Fruit fly (Drosophila melanogaster) whole organism, embryonic: ENCODE data around the gene Prp18.

ENCODE experiments used
- Abd-B ChIP-seq: fragments of 200-800 bp; sonication (Bioruptor generic); optimal IDR thresholded peaks from 2 replicates; lab custom pipeline; 2018; ENCODE audit warnings: missing biosample characterization, mild to moderate bottlenecking, missing genetic modification characterization, moderate library complexity
- Bteb2 ChIP-seq: fragments of 200-800 bp; sonication (Bioruptor generic); optimal IDR thresholded peaks from 2 replicates; lab custom pipeline; 2016; ENCODE audit warnings: missing biosample characterization, missing genetic modification characterization
- CG10147 ChIP-seq: fragments of 200-800 bp; sonication (Bioruptor generic); optimal IDR thresholded peaks from 2 replicates; lab custom pipeline; 2019; ENCODE audit warnings: missing biosample characterization, mild to moderate bottlenecking, missing genetic modification characterization, moderate library complexity
- CG10274 ChIP-seq: fragments of 200-800 bp; sonication (Bioruptor generic); optimal IDR thresholded peaks from 3 replicates; lab custom pipeline; 2017; ENCODE audit warnings: missing biosample characterization, mild to moderate bottlenecking, missing genetic modification characterization
- CG10321 ChIP-seq: fragments of 200-800 bp; sonication (Bioruptor generic); IDR thresholded peaks from 2 replicates; pipeline ENCODE4 v1.3.6; 2022; ENCODE audit warnings: missing biosample characterization, missing genetic modification characterization
- CG11504 ChIP-seq: fragments of 200-800 bp; sonication (Bioruptor generic); optimal IDR thresholded peaks from 3 replicates; lab custom pipeline; 2019; ENCODE audit warnings: missing biosample characterization, mild to moderate bottlenecking, missing genetic modification characterization, moderate library complexity
- CG11723 ChIP-seq: fragments of 200-800 bp; sonication (Bioruptor generic); optimal IDR thresholded peaks from 2 replicates; lab custom pipeline; 2017; ENCODE audit warnings: missing biosample characterization, mild to moderate bottlenecking, missing genetic modification characterization
- CG12744 ChIP-seq: fragments of 200-800 bp; sonication (Bioruptor generic); optimal IDR thresholded peaks from 2 replicates; lab custom pipeline; 2016; ENCODE audit warnings: missing biosample characterization, missing genetic modification characterization
- CG15073 ChIP-seq: fragments of 200-800 bp; sonication (Bioruptor generic); optimal IDR thresholded peaks from 2 replicates; lab custom pipeline; 2016; ENCODE audit warnings: missing biosample characterization, missing genetic modification characterization
- CG15514 ChIP-seq: fragments of 200-800 bp; sonication (Bioruptor generic); optimal IDR thresholded peaks from 3 replicates; lab custom pipeline; 2017; ENCODE audit warnings: missing biosample characterization, missing genetic modification characterization, mild to moderate bottlenecking, moderate library complexity, missing genetic modification reagents
- CG16813 ChIP-seq: fragments of 200-800 bp; sonication (Bioruptor generic); IDR thresholded peaks from 3 replicates; pipeline ENCODE4 v1.3.6; 2022; ENCODE audit warnings: missing biosample characterization, missing genetic modification characterization; ENCODE audit not compliant: partially characterized antibody
- CG17328 ChIP-seq: fragments of 200-800 bp; sonication (Bioruptor generic); IDR thresholded peaks from 2 replicates; pipeline ENCODE4 v1.3.6; 2022; ENCODE audit warnings: missing biosample characterization, missing genetic modification characterization
- CG42726 ChIP-seq: fragments of 200-800 bp; sonication (Bioruptor generic); IDR thresholded peaks from 2 replicates; pipeline ENCODE4 v1.3.6; 2022; ENCODE audit warnings: missing biosample characterization, missing genetic modification characterization; ENCODE audit not compliant: partially characterized antibody
- CG4424 ChIP-seq: fragments of 200-800 bp; sonication (Bioruptor generic); optimal IDR thresholded peaks from 3 replicates; lab custom pipeline; 2016; ENCODE audit warnings: missing biosample characterization, missing genetic modification characterization
- CG8359 ChIP-seq: fragments of 200-800 bp; sonication (Bioruptor generic); optimal IDR thresholded peaks from 2 replicates; lab custom pipeline; 2017; ENCODE audit warnings: missing biosample characterization, mild to moderate bottlenecking, missing genetic modification characterization, borderline replicate concordance
- Dad ChIP-seq: fragments of 200-800 bp; sonication (Bioruptor generic); optimal IDR thresholded peaks from 3 replicates; lab custom pipeline; 2016; ENCODE audit warnings: missing biosample characterization, missing genetic modification characterization
- Dfd ChIP-seq, 2 experiments: fragments of >200 bp; optimal IDR thresholded peaks; 2 replicates each; lab custom pipeline; 2017; ENCODE audit warnings: missing biosample characterization in 2 of 2, missing genetic modification characterization in 2 of 2
- Dp ChIP-seq: fragments of 200-800 bp; sonication (Bioruptor generic); optimal IDR thresholded peaks from 2 replicates; lab custom pipeline; 2018; ENCODE audit warnings: missing biosample characterization, mild to moderate bottlenecking, missing genetic modification characterization, moderate library complexity
- Dref ChIP-seq: fragments of 200-800 bp; sonication (Bioruptor generic); IDR thresholded peaks from 2 replicates; pipeline ENCODE4 v1.3.6; 2022; ENCODE audit warnings: missing biosample characterization, missing genetic modification characterization
- HHEX ChIP-seq: fragments of 200-800 bp; sonication (Bioruptor generic); optimal IDR thresholded peaks from 3 replicates; lab custom pipeline; 2017; ENCODE audit warnings: missing biosample characterization, mild to moderate bottlenecking, missing genetic modification characterization, missing genetic modification reagents
- Hr3 ChIP-seq: fragments of 200-800 bp; sonication (Bioruptor generic); optimal IDR thresholded peaks from 3 replicates; lab custom pipeline; 2016; ENCODE audit warnings: missing biosample characterization, missing genetic modification characterization
- Hr51 ChIP-seq, 2 experiments: fragments of 200-800 bp; sonication (Bioruptor generic); optimal IDR thresholded peaks; 2 replicates in 1 of 2; 3 replicates in 1 of 2; lab custom pipeline; 2016 to 2018; ENCODE audit warnings: missing biosample characterization in 2 of 2, missing genetic modification characterization in 2 of 2, mild to moderate bottlenecking in 1 of 2, moderate library complexity in 1 of 2
- NK7.1 ChIP-seq: fragments of 200-800 bp; sonication (Bioruptor generic); optimal IDR thresholded peaks from 3 replicates; lab custom pipeline; 2016; ENCODE audit warnings: missing biosample characterization, missing genetic modification characterization
- Oaz ChIP-seq: fragments of 200-800 bp; sonication (Bioruptor generic); IDR thresholded peaks from 2 replicates; pipeline ENCODE4 v1.3.6; 2022; ENCODE audit warnings: missing biosample characterization, missing genetic modification characterization
- Side ChIP-seq: fragments of 200-800 bp; sonication (Bioruptor generic); optimal IDR thresholded peaks from 2 replicates; lab custom pipeline; 2016; ENCODE audit warnings: missing biosample characterization, missing genetic modification characterization
- abd-A ChIP-seq: fragments of 200-800 bp; sonication (Bioruptor generic); optimal IDR thresholded peaks from 3 replicates; lab custom pipeline; 2019; ENCODE audit warnings: missing biosample characterization, mild to moderate bottlenecking, missing genetic modification characterization, moderate library complexity
- ac ChIP-seq: fragments of 200-800 bp; sonication (Bioruptor generic); optimal IDR thresholded peaks from 3 replicates; lab custom pipeline; 2017; ENCODE audit warnings: missing biosample characterization, mild to moderate bottlenecking, missing genetic modification characterization
- chm ChIP-seq: fragments of 200-800 bp; sonication (Bioruptor generic); IDR thresholded peaks from 2 replicates; pipeline ENCODE4 v1.3.6; 2022; ENCODE audit warnings: missing biosample characterization, missing genetic modification characterization
- ci ChIP-seq: fragments of 200-800 bp; sonication (Bioruptor generic); IDR thresholded peaks from 3 replicates; pipeline ENCODE4 v1.3.6; 2022; ENCODE audit warnings: missing biosample characterization, missing genetic modification characterization
- dan ChIP-seq: fragments of 200-800 bp; sonication (Bioruptor generic); IDR thresholded peaks from 2 replicates; pipeline ENCODE4 v1.3.6; 2022; ENCODE audit warnings: missing biosample characterization, missing genetic modification characterization
- dati ChIP-seq: fragments of 200-800 bp; sonication (Bioruptor generic); IDR thresholded peaks from 2 replicates; pipeline ENCODE4 v1.3.6; 2022; ENCODE audit warnings: missing biosample characterization, missing genetic modification characterization
- dm ChIP-seq: fragments of 200-800 bp; sonication (Bioruptor generic); optimal IDR thresholded peaks from 3 replicates; lab custom pipeline; 2016; ENCODE audit warnings: missing biosample characterization, missing genetic modification characterization
- dmrt11E ChIP-seq: fragments of 200-800 bp; sonication (Bioruptor generic); optimal IDR thresholded peaks from 3 replicates; lab custom pipeline; 2018; ENCODE audit warnings: missing biosample characterization, mild to moderate bottlenecking, missing genetic modification characterization, moderate library complexity
- ewg ChIP-seq: fragments of 200-800 bp; sonication (Bioruptor generic); optimal IDR thresholded peaks from 3 replicates; lab custom pipeline; 2017; ENCODE audit warnings: mild to moderate bottlenecking, missing biosample characterization, missing genetic modification reagents, missing genetic modification characterization
- fd102C ChIP-seq: fragments of 200-800 bp; sonication (Bioruptor generic); optimal IDR thresholded peaks from 2 replicates; lab custom pipeline; 2018; ENCODE audit warnings: missing biosample characterization, mild to moderate bottlenecking, missing genetic modification characterization, moderate library complexity
- fd96Cb ChIP-seq: fragments of 200-800 bp; sonication (Bioruptor generic); optimal IDR thresholded peaks from 2 replicates; lab custom pipeline; 2018; ENCODE audit warnings: missing biosample characterization, mild to moderate bottlenecking, missing genetic modification characterization, moderate library complexity
- gce ChIP-seq: fragments of 200-800 bp; sonication (Bioruptor generic); IDR thresholded peaks from 3 replicates; pipeline ENCODE4 v1.3.6; 2022; ENCODE audit warnings: missing biosample characterization, missing genetic modification characterization
- grau ChIP-seq: fragments of 200-800 bp; optimal IDR thresholded peaks from 3 replicates; lab custom pipeline; 2019; ENCODE audit warnings: missing biosample characterization, mild to moderate bottlenecking, missing genetic modification characterization, moderate library complexity
- hkb ChIP-seq, 2 experiments: fragments of 200-800 bp in 1 of 2; fragments of >200 bp in 1 of 2; sonication (Bioruptor generic) in 1 of 2; IDR thresholded peaks in 1 of 2; optimal IDR thresholded peaks in 1 of 2; 2 replicates each; pipeline versions ENCODE4 v1.3.6 to Lab custom; 2017 to 2022; ENCODE audit warnings: missing biosample characterization in 1 of 2, missing genetic modification characterization in 1 of 2
- knrl ChIP-seq: fragments of 200-800 bp; sonication (Bioruptor generic); IDR thresholded peaks from 3 replicates; pipeline ENCODE4 v1.3.6; 2022; ENCODE audit warnings: missing biosample characterization, missing genetic modification characterization; ENCODE audit not compliant: partially characterized antibody
- lilli ChIP-seq: fragments of 200-800 bp; sonication (Bioruptor generic); optimal IDR thresholded peaks from 3 replicates; lab custom pipeline; 2016; ENCODE audit warnings: missing biosample characterization, missing genetic modification characterization
- mirr ChIP-seq: fragments of 200-800 bp; sonication (Bioruptor generic); optimal IDR thresholded peaks from 3 replicates; lab custom pipeline; 2018; ENCODE audit warnings: missing biosample characterization, mild to moderate bottlenecking, missing genetic modification characterization
- otp ChIP-seq: fragments of 200-800 bp; sonication (Bioruptor generic); IDR thresholded peaks from 3 replicates; pipeline ENCODE4, ENCODE4 v1.3.6; 2022; ENCODE audit warnings: missing biosample characterization, missing genetic modification characterization
- pros ChIP-seq: fragments of 200-800 bp; sonication (Bioruptor generic); optimal IDR thresholded peaks from 3 replicates; lab custom pipeline; 2019; ENCODE audit warnings: missing biosample characterization, mild to moderate bottlenecking, missing genetic modification characterization, moderate library complexity
- ro ChIP-seq: fragments of 200-800 bp; sonication (Bioruptor generic); IDR thresholded peaks from 2 replicates; pipeline ENCODE4 v1.3.6; 2022; ENCODE audit warnings: missing biosample characterization, missing genetic modification characterization
- ssp ChIP-seq: fragments of 200-800 bp; sonication (Bioruptor generic); IDR thresholded peaks from 2 replicates; pipeline ENCODE4 v1.3.6; 2022; ENCODE audit warnings: missing biosample characterization, missing genetic modification characterization
- unc-4 ChIP-seq: fragments of 200-800 bp; sonication (Bioruptor generic); IDR thresholded peaks from 2 replicates; pipeline ENCODE4 v1.3.6; 2022; ENCODE audit warnings: missing biosample characterization, missing genetic modification characterization; ENCODE audit not compliant: partially characterized antibody
- vfl ChIP-seq: fragments of 200-800 bp; sonication (Bioruptor generic); optimal IDR thresholded peaks from 2 replicates; lab custom pipeline; 2016; ENCODE audit warnings: missing biosample characterization, missing genetic modification characterization
- vnd ChIP-seq: fragments of 200-800 bp; sonication (Bioruptor generic); IDR thresholded peaks from 3 replicates; pipeline ENCODE4 v1.3.6; 2022; ENCODE audit warnings: missing biosample characterization, missing genetic modification characterization; ENCODE audit not compliant: partially characterized antibody

Prp18 gene

DNA sequence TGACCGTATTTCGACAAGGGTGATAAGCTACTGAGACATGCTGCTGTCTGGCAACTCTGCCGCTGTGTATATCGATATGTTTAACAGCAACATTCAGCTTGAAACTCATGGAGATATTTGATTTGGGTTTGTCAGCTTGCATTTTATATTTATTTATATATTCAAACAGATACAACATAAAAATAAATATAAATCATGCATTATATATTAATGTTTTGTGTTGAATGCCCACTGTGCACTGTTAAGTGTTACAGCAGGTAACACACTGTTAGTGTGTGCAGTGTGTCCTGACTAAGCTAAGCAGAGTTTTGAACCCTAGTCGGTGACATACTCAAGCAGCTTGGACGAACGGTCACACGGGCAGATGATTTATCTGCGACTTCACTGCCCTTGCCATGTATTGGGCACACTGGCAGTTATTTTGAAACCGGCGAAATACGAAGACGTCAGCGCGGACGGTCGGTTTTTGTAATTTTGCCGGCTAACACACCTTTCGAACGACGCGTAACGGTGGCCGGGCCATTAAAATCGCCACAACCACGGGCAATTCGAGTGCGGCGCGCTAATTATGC, 47.4 kb downstream of the Prp18 start, which contains the start of the genes snRNP-U1-C and gukh (continued):
- TF ChIP-seq Dad (GFP tag; lab: Kevin White, UChicago) = no peak
- TF ChIP-seq pros (GFP tag; lab: Kevin White, UChicago) = no peak
- peak; percentile 80 for TF ChIP-seq Hr3 (GFP tag; lab: Kevin White, UChicago)
- peak; percentile 86 for TF ChIP-seq chm (GFP tag; lab: Robert Waterston, UW)
- peak; percentile 46 for TF ChIP-seq ewg (GFP tag; lab: Kevin White, UChicago)
- no peak for TF ChIP-seq CG15073 (GFP tag; lab: Kevin White, UChicago)
- peak; percentile 35 for TF ChIP-seq mirr (GFP tag; lab: Kevin White, UChicago)
- peak; percentile 83 for TF ChIP-seq CG11504 (tag; lab: Kevin White, UChicago)
- TF ChIP-seq ac = no peak
- no peak for TF ChIP-seq hkb (optimal IDR thresholded peaks at IDR 0.05; lab: Kevin White, UChicago)
- peak; percentile 88 for TF ChIP-seq hkb (GFP tag; IDR thresholded peaks at IDR 0.05; lab: Robert Waterston, UW)
- peak; percentile 75; the same call in 2 of the 3 replicates for TF ChIP-seq otp (GFP tag; lab: Robert Waterston, UW)
- TF ChIP-seq lilli (GFP tag; lab: Kevin White, UChicago) = peak; percentile 89
- no peak for TF ChIP-seq ro (GFP tag; lab: Robert Waterston, UW)
- peak; percentile 29; the same call in 1 of the 3 replicates for TF ChIP-seq gce (GFP tag; lab: Robert Waterston, UW)
- TF ChIP-seq abd-A (tag; lab: Kevin White, UChicago) = peak; percentile 74
- peak; percentile 93 for TF ChIP-seq ci (GFP tag; lab: Robert Waterston, UW)
- peak; percentile 31 to 86 for TF ChIP-seq Hr51 (GFP tag; optimal IDR thresholded peaks at IDR 0.05; lab: Kevin White, UChicago)
- peak; percentile 48 for TF ChIP-seq vfl (GFP tag; lab: Kevin White, UChicago)
- TF ChIP-seq HHEX (GFP tag; lab: Kevin White, UChicago) = peak; percentile 25
- peak; percentile 58 for TF ChIP-seq ssp (GFP tag; lab: Robert Waterston, UW)
- TF ChIP-seq Abd-B = peak; percentile 70
- no peak for TF ChIP-seq Dfd (GFP tag; optimal IDR thresholded peaks at IDR 0.05; lab: Kevin White, UChicago)
- no peak for TF ChIP-seq CG12744 (GFP tag; lab: Kevin White, UChicago)
- TF ChIP-seq vnd (GFP tag; lab: Robert Waterston, UW) = no peak; the same call in 1 of the 3 replicates
- no peak for TF ChIP-seq NK7.1 (GFP tag; lab: Kevin White, UChicago)
- peak; percentile 61 for TF ChIP-seq dati (GFP tag; lab: Robert Waterston, UW)
- peak; percentile 66 for TF ChIP-seq Dp (GFP tag; lab: Kevin White, UChicago)
- TF ChIP-seq CG10321 (GFP tag; lab: Robert Waterston, UW) = peak; percentile 25; the same call in 1 of the 2 replicates
- TF ChIP-seq dmrt11E (tag; lab: Kevin White, UChicago) = peak; percentile 72
- peak; percentile 45 for TF ChIP-seq dm (GFP tag; lab: Kevin White, UChicago)
- TF ChIP-seq CG16813 (GFP tag; lab: Robert Waterston, UW) = peak; percentile 69; the same call in 2 of the 3 replicates
- peak; percentile 74 for TF ChIP-seq Dref (GFP tag; lab: Robert Waterston, UW)
- peak; percentile 65 for TF ChIP-seq CG11723
- TF ChIP-seq CG15514 = peak; percentile 79
- TF ChIP-seq dan = no peak
- TF ChIP-seq CG17328 (GFP tag; lab: Robert Waterston, UW) = peak; percentile 89
- TF ChIP-seq CG42726 (GFP tag; lab: Robert Waterston, UW) = peak; percentile 55
- peak; percentile 41 for TF ChIP-seq Bteb2
- peak; percentile 25 for TF ChIP-seq Side (GFP tag; lab: Kevin White, UChicago)
- peak; percentile 76 for TF ChIP-seq CG4424 (GFP tag; lab: Kevin White, UChicago)
- no peak for TF ChIP-seq CG10274
- peak; percentile 85 for TF ChIP-seq grau
- peak; percentile 54 for TF ChIP-seq CG10147 (GFP tag; lab: Kevin White, UChicago)
- peak; percentile 77 for TF ChIP-seq unc-4 (GFP tag; lab: Robert Waterston, UW)
- TF ChIP-seq fd96Cb = peak; percentile 57
- peak; percentile 77 for TF ChIP-seq Oaz (GFP tag; lab: Robert Waterston, UW)
- TF ChIP-seq fd102C (GFP tag; lab: Kevin White, UChicago) = no peak
- no peak for TF ChIP-seq CG8359 (GFP tag; lab: Kevin White, UChicago)
- TF ChIP-seq knrl = peak; percentile 72
